Fruit fly (Drosophila melanogaster): ENCODE data around the gene psd.

DNA sequence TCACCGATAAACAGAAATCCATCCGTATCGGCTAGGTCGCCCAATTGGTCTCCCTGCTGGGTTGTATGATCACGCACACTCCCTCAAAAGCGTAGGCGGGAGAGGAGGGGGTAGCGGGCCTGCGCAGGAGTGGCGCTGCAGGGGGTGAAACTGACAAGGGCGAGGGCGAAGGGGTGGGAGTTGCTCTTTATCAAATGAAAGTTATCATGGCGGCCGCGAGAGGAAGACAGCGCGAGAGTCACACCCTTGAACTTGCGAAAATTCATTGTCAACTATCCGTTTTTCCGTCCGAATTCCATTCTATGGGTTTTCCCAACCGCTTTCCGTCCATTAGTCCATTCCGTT lies 14.3 kb upstream of the psd start:
- TF ChIP-seq Mio (GFP tag; optimal IDR thresholded peaks at IDR 0.05) (no peak), Hr78 (GFP tag; optimal IDR thresholded peaks at IDR 0.05) (no peak), Dfd (GFP tag; optimal IDR thresholded peaks at IDR 0.05) (no peak), HLH106 (tag; optimal IDR thresholded peaks at IDR 0.05) (no peak), dmrt93B (GFP tag; optimal IDR thresholded peaks at IDR 0.05) (peak; percentile 4), lola (GFP tag; optimal IDR thresholded peaks at IDR 0.05) (no peak), Myc (optimal IDR thresholded peaks at IDR 0.05) (no peak), sage (GFP tag; optimal IDR thresholded peaks at IDR 0.05) (no peak), usp (GFP tag; optimal IDR thresholded peaks at IDR 0.05) (no peak), Dif (GFP tag; optimal IDR thresholded peaks at IDR 0.05; ENCODE audit: partially characterized antibody) (peak; percentile 4), h (GFP tag; optimal IDR thresholded peaks at IDR 0.05) (no peak), tai (GFP tag; optimal IDR thresholded peaks at IDR 0.05) (no peak), psq (GFP tag; optimal IDR thresholded peaks at IDR 0.05) (no peak), woc (GFP tag; optimal IDR thresholded peaks at IDR 0.05) (no peak)
